Worm (Caenorhabditis elegans) whole organism, L2 larva: ENCODE measurements around the gene btbd-10.

Experiments
- elt-3 ChIP-seq: sonication (generic microtip); optimal IDR thresholded peaks from 2 replicates; lab custom pipeline; 2017; ENCODE audit warnings: missing biosample characterization, missing genetic modification characterization
- lin-11 ChIP-seq: fragments of 150-350 bp; sonication (generic microtip); optimal IDR thresholded peaks from 2 replicates; lab custom pipeline; 2014; ENCODE audit warnings: missing biosample characterization, missing genetic modification characterization, inconsistent platforms, mixed read lengths
- lin-39 ChIP-seq: fragments of 150-350 bp; optimal IDR thresholded peaks from 2 replicates; lab custom pipeline; 2014; ENCODE audit warnings: missing biosample characterization, missing genetic modification reagents, missing genetic modification characterization
- mab-5 ChIP-seq: fragments of 150-350 bp; optimal IDR thresholded peaks from 2 replicates; lab custom pipeline; 2014; ENCODE audit warnings: missing biosample characterization, missing genetic modification characterization
- nhr-12 ChIP-seq: fragments of 150-350 bp; optimal IDR thresholded peaks from 2 replicates; lab custom pipeline; 2014; ENCODE audit warnings: missing biosample characterization, missing genetic modification characterization
- skn-1 ChIP-seq: sonication (generic microtip); optimal IDR thresholded peaks from 2 replicates; lab custom pipeline; 2017; ENCODE audit warnings: missing biosample characterization, missing genetic modification characterization
- unc-62 ChIP-seq: fragments of 150-350 bp; optimal IDR thresholded peaks from 2 replicates; lab custom pipeline; 2014; ENCODE audit warnings: missing biosample characterization, missing genetic modification reagents, missing genetic modification characterization

ce11 chrII:4942829-4943228 is 38.0 kb downstream of the btbd-10 start:
- TF ChIP-seq nhr-12 (no peak), unc-62 (GFP tag; lab: Kevin White, UChicago) (no peak), lin-39 (no peak), lin-11 (tag; lab: Kevin White, UChicago) (no peak), mab-5 (tag; lab: Kevin White, UChicago) (no peak), elt-3 (tag; lab: Kevin White, UChicago) (no peak), skn-1 (tag; lab: Kevin White, UChicago) (no peak)
